Fruit fly (Drosophila melanogaster) whole organism, embryonic: ENCODE measurements around the gene RabX5.

Experiments used
- CG17186 ChIP-seq: fragments of 200-800 bp; sonication (Bioruptor generic); optimal IDR thresholded peaks from 3 replicates; lab custom pipeline; 2017; ENCODE audit warnings: missing biosample characterization, missing genetic modification reagents, missing genetic modification characterization
- Dek ChIP-seq: fragments of 200-800 bp; sonication (Bioruptor generic); optimal IDR thresholded peaks from 3 replicates; lab custom pipeline; 2019; ENCODE audit warnings: missing biosample characterization, mild to moderate bottlenecking, missing genetic modification characterization, moderate library complexity
- chn ChIP-seq: fragments of 200-800 bp; sonication (Bioruptor generic); optimal IDR thresholded peaks from 2 replicates; lab custom pipeline; 2016; ENCODE audit warnings: missing biosample characterization, missing genetic modification characterization
- dysf ChIP-seq: fragments of 200-800 bp; sonication (Bioruptor generic); IDR thresholded peaks from 3 replicates; pipeline ENCODE4 v1.3.6; 2022; ENCODE audit warnings: missing biosample characterization, missing genetic modification characterization
- mam ChIP-seq: fragments of 200-800 bp; sonication (Bioruptor generic); optimal IDR thresholded peaks from 3 replicates; lab custom pipeline; 2016; ENCODE audit warnings: missing biosample characterization, missing genetic modification characterization
- pan ChIP-seq, 4 experiments: fragments of >200 bp in 3 of 4; fragments of 200-800 bp in 1 of 4; sonication (Bioruptor generic) in 1 of 4; optimal IDR thresholded peaks in 3 of 4; IDR thresholded peaks in 1 of 4; 2 replicates each; pipeline versions ENCODE4 v1.3.6 to Lab custom; 2017 to 2022; ENCODE audit warnings: missing biosample characterization in 2 of 4, missing genetic modification characterization in 2 of 4, mixed read lengths in 1 of 4
- pum ChIP-seq: fragments of 200-800 bp; sonication (Bioruptor generic); optimal IDR thresholded peaks from 2 replicates; lab custom pipeline; 2016; ENCODE audit warnings: missing biosample characterization, missing genetic modification characterization

DNA sequence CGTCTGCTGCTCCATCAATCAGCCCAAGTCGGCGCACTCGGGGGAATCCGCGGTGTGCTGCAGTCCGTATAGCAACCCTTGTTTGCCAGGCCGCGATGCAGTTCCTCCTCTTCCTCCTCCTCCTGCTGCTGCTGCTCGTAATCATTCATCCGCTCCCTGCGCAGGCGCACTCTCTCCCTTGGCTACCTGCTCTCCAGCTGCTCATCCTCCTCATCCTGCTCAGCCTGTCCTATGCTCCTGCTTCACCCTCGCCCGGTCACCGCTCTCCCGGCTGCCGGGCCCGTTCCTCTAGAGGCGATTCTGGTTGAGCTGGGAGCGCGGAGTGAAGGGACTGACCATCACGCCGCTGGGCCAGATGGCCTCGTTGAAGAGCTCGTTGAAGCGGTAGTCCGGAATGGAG, 43.0 kb downstream of the RabX5 start:
- TF ChIP-seq Dek (tag; lab: Kevin White, UChicago), result no peak
- no peak for TF ChIP-seq CG17186 (GFP tag; lab: Kevin White, UChicago)
- no peak for TF ChIP-seq pan (optimal IDR thresholded peaks at IDR 0.05; lab: Kevin White, UChicago)
- TF ChIP-seq pan (GFP tag; optimal IDR thresholded peaks at IDR 0.05 in 1 of 2, IDR thresholded peaks at IDR 0.05 in 1 of 2), result no peak
- no peak for TF ChIP-seq pum (GFP tag; lab: Kevin White, UChicago)
- TF ChIP-seq dysf (GFP tag; lab: Robert Waterston, UW), result no peak
- no peak for TF ChIP-seq chn
- TF ChIP-seq mam, result no peak
